Fruit fly (Drosophila melanogaster): Measurements from ENCODE around the gene Gmap.
A peak's percentile ranks its signal among the peaks of the same experiment; 100 is the strongest.

dm6 chrX:15529197-15529596 is 42.5 kb downstream of the Gmap start:
- TF ChIP-seq fkh (GFP tag; optimal IDR thresholded peaks at IDR 0.05) (no peak), CG11902 (GFP tag; optimal IDR thresholded peaks at IDR 0.05) (no peak), pdm3 (GFP tag; optimal IDR thresholded peaks at IDR 0.05) (no peak), CG10631 (GFP tag; optimal IDR thresholded peaks at IDR 0.05) (peak; percentile 4), dsx (GFP tag; optimal IDR thresholded peaks at IDR 0.05; ENCODE audit: poor library complexity, severe bottlenecking) (no peak), CG6854 (GFP tag; optimal IDR thresholded peaks at IDR 0.05) (no peak), CG32006 (GFP tag; optimal IDR thresholded peaks at IDR 0.05) (no peak), Smox (GFP tag; optimal IDR thresholded peaks at IDR 0.05) (no peak), Sox15 (GFP tag; optimal IDR thresholded peaks at IDR 0.05) (no peak)
